Worm (Caenorhabditis elegans) whole organism, L2 larva: ENCODE results near the gene D2024.18.

Experiments
- F13H6.1 ChIP-seq: sonication (generic microtip); optimal IDR thresholded peaks from 2 replicates; lab custom pipeline; 2016; ENCODE audit warnings: missing genetic modification characterization, missing compliant biosample characterization
- ama-1 ChIP-seq: fragments of 150-350 bp; optimal IDR thresholded peaks from 2 replicates; lab custom pipeline; 2018; ENCODE audit warnings: inconsistent platforms
- blmp-1 ChIP-seq: sonication (generic microtip); optimal IDR thresholded peaks from 2 replicates; lab custom pipeline; 2017; ENCODE audit warnings: missing genetic modification characterization, mild to moderate bottlenecking, missing compliant biosample characterization, antibody characterized with exemption, moderate library complexity; ENCODE audit not compliant: insufficient read depth
- ceh-16 ChIP-seq: fragments of 150-350 bp; optimal IDR thresholded peaks from 2 replicates; lab custom pipeline; 2014; ENCODE audit warnings: missing biosample characterization, missing genetic modification characterization
- lsy-2 ChIP-seq, 2 experiments: fragments of 150-350 bp in 1 of 2; sonication (generic microtip) in 1 of 2; optimal IDR thresholded peaks; 2 replicates each; lab custom pipeline; 2014 to 2017; ENCODE audit warnings: missing biosample characterization in 2 of 2, missing genetic modification characterization in 2 of 2
- nhr-12 ChIP-seq: fragments of 150-350 bp; optimal IDR thresholded peaks from 2 replicates; lab custom pipeline; 2014; ENCODE audit warnings: missing biosample characterization, missing genetic modification characterization
- nhr-237 ChIP-seq: fragments of 150-350 bp; optimal IDR thresholded peaks from 2 replicates; lab custom pipeline; 2014; ENCODE audit warnings: missing biosample characterization, missing genetic modification characterization
- nhr-25 ChIP-seq: fragments of 150-350 bp; sonication (generic microtip); optimal IDR thresholded peaks from 3 replicates; lab custom pipeline; 2014; ENCODE audit warnings: missing biosample characterization, missing genetic modification characterization
- skn-1 ChIP-seq: sonication (generic microtip); optimal IDR thresholded peaks from 2 replicates; lab custom pipeline; 2017; ENCODE audit warnings: missing biosample characterization, missing genetic modification characterization
- unc-55 ChIP-seq: fragments of 150-350 bp; sonication (generic microtip); optimal IDR thresholded peaks from 3 replicates; lab custom pipeline; 2014; ENCODE audit warnings: missing biosample characterization, missing genetic modification reagents, missing genetic modification characterization
- unc-62 ChIP-seq: fragments of 150-350 bp; optimal IDR thresholded peaks from 2 replicates; lab custom pipeline; 2014; ENCODE audit warnings: missing biosample characterization, missing genetic modification reagents, missing genetic modification characterization

DNA sequence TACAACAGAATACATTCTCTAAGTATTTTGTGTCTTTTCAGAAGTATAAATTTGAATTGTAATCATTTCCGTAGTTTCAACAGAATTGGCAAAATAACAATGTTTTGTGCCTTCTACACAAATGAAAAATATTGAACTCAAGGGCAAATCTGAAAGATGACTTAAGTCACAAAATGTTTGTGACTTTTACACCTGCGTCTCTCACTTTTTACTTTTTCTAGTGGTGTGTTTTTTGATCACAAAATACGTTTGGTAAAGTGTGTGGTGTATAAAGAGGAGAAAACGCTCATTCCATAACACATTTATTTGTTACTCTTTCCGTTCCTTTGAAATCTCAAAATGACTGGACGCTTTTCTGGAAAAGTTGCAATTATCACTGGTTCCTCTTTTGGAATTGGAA lies 10.3 kb downstream of the D2024.18 start, which contains the start of gene C06E4.3:
- no peak for TF ChIP-seq F13H6.1 (tag; lab: Kevin White, UChicago)
- no peak for TF ChIP-seq nhr-12
- TF ChIP-seq skn-1 (tag; lab: Kevin White, UChicago) = peak; percentile 47
- TF ChIP-seq nhr-25 (tag; lab: Kevin White, UChicago) = no peak
- TF ChIP-seq blmp-1 (tag; lab: Kevin White, UChicago) = no peak
- no peak for TF ChIP-seq unc-62 (GFP tag; lab: Kevin White, UChicago)
- TF ChIP-seq ama-1 (lab: Kevin White, UChicago) = no peak
- TF ChIP-seq unc-55 (GFP tag; lab: Kevin White, UChicago) = peak; percentile 23
- no peak for TF ChIP-seq nhr-237 (tag; lab: Kevin White, UChicago)
- no peak for TF ChIP-seq ceh-16 (tag; lab: Kevin White, UChicago)
- no peak for TF ChIP-seq lsy-2 (tag; optimal IDR thresholded peaks at IDR 0.05; lab: Kevin White, UChicago)
